Fruit fly (Drosophila melanogaster): Measurements from ENCODE around the gene RanGAP.
A peak's percentile ranks its signal among the peaks of the same experiment; 100 is the strongest.

Gene RanGAP

dm6 chr2L:19426330-19426781 lies 15.4 kb upstream of the RanGAP start, which contains the start of gene Pax:
Gene Pax, minus strand, starts transcription at chr2L:19426596.
- TF ChIP-seq Dif (GFP tag; optimal IDR thresholded peaks at IDR 0.05; ENCODE audit: partially characterized antibody) (peak; percentile 27), Abd-B (GFP tag; optimal IDR thresholded peaks at IDR 0.05) (no peak), Hr83 (GFP tag; optimal IDR thresholded peaks at IDR 0.05; ENCODE audit: poor library complexity, severe bottlenecking) (peak; percentile 43), Sp1 (GFP tag; optimal IDR thresholded peaks at IDR 0.05) (peak; percentile 43), Jra (GFP tag; optimal IDR thresholded peaks at IDR 0.05) (peak; percentile 65)

dm6 chr2L:19429731-19430130 lies 12.0 kb upstream of the RanGAP start:
- TF ChIP-seq dl (GFP tag; optimal IDR thresholded peaks at IDR 0.05; ENCODE audit: insufficient read depth in 1 of 2, partially characterized antibody in 2 of 2): no peak
- TF ChIP-seq tai (GFP tag; optimal IDR thresholded peaks at IDR 0.05): no peak
- no peak for TF ChIP-seq Vsx2 (GFP tag; optimal IDR thresholded peaks at IDR 0.05; ENCODE audit: partially characterized antibody)
- TF ChIP-seq ey (GFP tag; optimal IDR thresholded peaks at IDR 0.05): no peak

- peak; percentile 57 for TF ChIP-seq Myc (optimal IDR thresholded peaks at IDR 0.05)
- peak; percentile 23 for TF ChIP-seq N (GFP tag; optimal IDR thresholded peaks at IDR 0.05)
- TF ChIP-seq rgr (GFP tag; optimal IDR thresholded peaks at IDR 0.05): peak; percentile 64
- TF ChIP-seq h (GFP tag; optimal IDR thresholded peaks at IDR 0.05): peak; percentile 5
- no peak for TF ChIP-seq CrebA (GFP tag; optimal IDR thresholded peaks at IDR 0.05; ENCODE audit: borderline replicate concordance)
These were observed 11.4 kb upstream of the RanGAP start, which contains the start of gene RtcB for dm6 chr2L:19430343-19430742. Gene RtcB, plus strand, starts transcription at chr2L:19430643.

DNA sequence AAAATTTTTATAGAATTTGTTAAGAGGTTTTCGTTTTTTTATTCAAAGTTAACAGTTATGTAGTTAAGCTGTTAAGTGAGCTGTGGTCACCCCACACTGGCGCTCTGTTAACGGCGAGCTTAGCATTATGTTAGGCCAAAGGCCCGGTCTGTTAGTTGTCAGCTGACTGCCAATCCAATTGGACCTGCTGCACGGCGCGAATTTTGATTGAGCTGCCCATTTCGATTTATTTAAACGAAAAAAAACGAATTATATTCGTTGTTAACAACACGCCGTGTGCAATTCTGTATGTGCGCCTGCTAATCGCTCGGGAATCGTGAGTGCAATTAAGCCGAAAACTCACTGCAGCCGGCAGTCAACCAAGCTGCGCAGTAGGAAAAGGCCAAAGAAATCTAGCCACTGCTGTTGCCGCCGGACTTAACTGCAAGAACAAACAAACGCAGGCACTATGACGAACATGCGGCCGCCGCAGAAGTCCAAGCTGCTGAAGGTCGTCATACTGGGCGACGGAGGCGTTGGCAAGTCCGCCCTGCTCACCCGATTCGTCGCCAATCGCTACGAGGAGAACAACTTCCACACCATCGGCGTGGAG lies 9.2 kb upstream of the RanGAP start, which contains the start of gene Rab9:
Gene Rab9 (plus strand): TSS at position 151 of the 592 bp plus-strand sequence.
- TF ChIP-seq GATAd (GFP tag; optimal IDR thresholded peaks at IDR 0.05) (no peak), Rel (GFP tag; optimal IDR thresholded peaks at IDR 0.05) (no peak), Rel (tag; optimal IDR thresholded peaks at IDR 0.05) (no peak), Myc (optimal IDR thresholded peaks at IDR 0.05) (no peak)

DNA sequence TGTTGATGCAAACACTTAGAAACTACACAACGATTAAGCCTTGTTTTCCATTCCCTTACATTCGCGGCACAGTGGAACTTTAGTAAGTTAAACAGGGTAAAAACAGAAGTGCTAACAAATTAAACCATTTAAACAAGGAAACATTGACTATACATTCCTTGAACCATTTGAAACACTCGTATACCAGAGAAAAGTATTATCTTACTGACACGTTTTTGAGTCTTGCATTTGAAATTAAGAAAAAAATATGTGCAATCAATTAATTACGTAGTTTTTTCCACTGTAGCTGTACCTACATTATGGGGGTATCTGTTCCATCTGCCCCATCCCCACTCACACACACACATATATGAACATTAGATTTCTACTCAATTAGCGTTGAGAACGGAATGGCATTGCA lies 8.5 kb upstream of the RanGAP start:
- TF ChIP-seq h (GFP tag; optimal IDR thresholded peaks at IDR 0.05): peak; percentile 18
- TF ChIP-seq sage (GFP tag; optimal IDR thresholded peaks at IDR 0.05): no peak
- no peak for TF ChIP-seq Myc (optimal IDR thresholded peaks at IDR 0.05)
- peak; percentile 17 for TF ChIP-seq woc (GFP tag; optimal IDR thresholded peaks at IDR 0.05)

DNA sequence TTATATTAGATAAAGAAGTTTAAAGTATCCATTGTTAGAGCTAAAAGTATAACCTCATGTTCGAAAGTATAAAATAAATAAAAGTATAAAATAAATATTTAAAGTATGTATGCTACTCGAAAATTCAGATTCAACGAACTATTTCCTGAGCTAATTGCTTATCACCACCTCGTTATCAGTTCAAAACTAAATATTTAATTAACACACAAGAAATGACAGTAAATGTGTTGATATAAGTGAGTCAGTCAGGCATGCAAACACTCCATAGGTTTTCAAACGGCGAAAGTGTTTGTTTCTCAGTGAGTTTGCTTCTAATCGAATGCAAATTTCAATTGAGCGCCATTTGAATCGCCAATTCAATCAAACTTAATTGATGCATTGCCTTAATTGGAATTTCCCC lies 7.5 kb upstream of the RanGAP start:
- TF ChIP-seq Mio (GFP tag; optimal IDR thresholded peaks at IDR 0.05) (no peak), Dfd (GFP tag; optimal IDR thresholded peaks at IDR 0.05) (no peak), Hr78 (GFP tag; optimal IDR thresholded peaks at IDR 0.05) (no peak), OdsH (GFP tag; optimal IDR thresholded peaks at IDR 0.05) (peak; percentile 18), Abd-B (GFP tag; optimal IDR thresholded peaks at IDR 0.05) (no peak), tai (GFP tag; optimal IDR thresholded peaks at IDR 0.05) (no peak), Rel (GFP tag; optimal IDR thresholded peaks at IDR 0.05) (no peak), Rel (tag; optimal IDR thresholded peaks at IDR 0.05) (no peak), lola (GFP tag; optimal IDR thresholded peaks at IDR 0.05) (no peak), h (GFP tag; optimal IDR thresholded peaks at IDR 0.05) (peak; percentile 14), sv (GFP tag; optimal IDR thresholded peaks at IDR 0.05) (no peak), Sp1 (GFP tag; optimal IDR thresholded peaks at IDR 0.05) (no peak), Vsx2 (GFP tag; optimal IDR thresholded peaks at IDR 0.05; ENCODE audit: partially characterized antibody) (no peak), N (GFP tag; optimal IDR thresholded peaks at IDR 0.05) (no peak), HLH106 (tag; optimal IDR thresholded peaks at IDR 0.05) (no peak), Hr83 (GFP tag; optimal IDR thresholded peaks at IDR 0.05; ENCODE audit: poor library complexity, severe bottlenecking) (peak; percentile 23), woc (GFP tag; optimal IDR thresholded peaks at IDR 0.05) (no peak), Jra (GFP tag; optimal IDR thresholded peaks at IDR 0.05) (no peak), usp (GFP tag; optimal IDR thresholded peaks at IDR 0.05) (no peak), dsf (GFP tag; optimal IDR thresholded peaks at IDR 0.05; ENCODE audit: borderline replicate concordance) (no peak), Myc (optimal IDR thresholded peaks at IDR 0.05) (no peak), brk (GFP tag; optimal IDR thresholded peaks at IDR 0.05) (no peak), br (GFP tag; optimal IDR thresholded peaks at IDR 0.05) (no peak), GATAd (GFP tag; optimal IDR thresholded peaks at IDR 0.05) (no peak)
